Worm (Caenorhabditis elegans) whole organism, young adult: ENCODE results near the gene F08F8.11.

Source experiments
- B0336.3 ChIP-seq: fragments of 200-800 bp; sonication (Bioruptor generic); IDR thresholded peaks from 2 replicates; pipeline ENCODE4 v1.3.6; 2022; ENCODE audit warnings: missing genetic modification characterization, missing compliant biosample characterization
- F22D6.2 ChIP-seq: sonication (generic microtip); optimal IDR thresholded peaks from 2 replicates; lab custom pipeline; 2016; ENCODE audit warnings: mild to moderate bottlenecking, missing genetic modification characterization, missing compliant biosample characterization
- F23B12.7 ChIP-seq: sonication (generic microtip); optimal IDR thresholded peaks from 2 replicates; lab custom pipeline; 2017; ENCODE audit warnings: missing genetic modification characterization, mild to moderate bottlenecking, missing compliant biosample characterization, antibody characterized with exemption, moderate library complexity; ENCODE audit not compliant: insufficient read depth
- F33H1.4 ChIP-seq: fragments of 200-800 bp; sonication (Bioruptor generic); IDR thresholded peaks from 2 replicates; pipeline ENCODE4 v1.3.6; 2022; ENCODE audit warnings: missing genetic modification reagents, missing genetic modification characterization, missing compliant biosample characterization
- F37B4.10 ChIP-seq: fragments of 200-800 bp; sonication (Bioruptor generic); IDR thresholded peaks from 2 replicates; pipeline ENCODE4 v1.3.6; 2022; ENCODE audit warnings: missing genetic modification characterization, missing compliant biosample characterization
- F55B11.4 ChIP-seq: sonication (generic microtip); optimal IDR thresholded peaks from 2 replicates; lab custom pipeline; 2016; ENCODE audit warnings: missing compliant biosample characterization, missing genetic modification characterization, borderline replicate concordance; ENCODE audit not compliant: insufficient read depth
- F57A8.1 ChIP-seq: fragments of 200-800 bp; sonication (Bioruptor generic); optimal IDR thresholded peaks from 2 replicates; lab custom pipeline; 2018; ENCODE audit warnings: mild to moderate bottlenecking, missing genetic modification characterization, moderate library complexity, missing compliant biosample characterization
- T07F8.4 ChIP-seq: sonication (generic microtip); optimal IDR thresholded peaks from 2 replicates; lab custom pipeline; 2016; ENCODE audit warnings: mild to moderate bottlenecking, missing genetic modification characterization, moderate library complexity, missing compliant biosample characterization
- Y56A3A.18 ChIP-seq: fragments of 200-800 bp; sonication (Bioruptor generic); IDR thresholded peaks from 2 replicates; pipeline ENCODE4 v1.3.6; 2022; ENCODE audit warnings: missing genetic modification reagents, missing genetic modification characterization, missing compliant biosample characterization
- ZK185.1 ChIP-seq: sonication (generic microtip); optimal IDR thresholded peaks from 2 replicates; lab custom pipeline; 2016; ENCODE audit warnings: mild to moderate bottlenecking, missing genetic modification characterization, missing compliant biosample characterization; ENCODE audit not compliant: poor library complexity, severe bottlenecking
- akir-1 ChIP-seq: fragments of 200-800 bp; sonication (Bioruptor generic); optimal IDR thresholded peaks from 2 replicates; lab custom pipeline; 2018; ENCODE audit warnings: mild to moderate bottlenecking, missing genetic modification characterization, moderate library complexity, missing compliant biosample characterization
- ama-1 ChIP-seq, 3 experiments: fragments of 150-350 bp in 1 of 3; sonication (generic microtip) in 2 of 3; optimal IDR thresholded peaks; 2 replicates each; lab custom pipeline; 2014 to 2018; ENCODE audit warnings: missing biosample characterization in 2 of 3, missing genetic modification characterization in 2 of 3, missing genetic modification reagents in 2 of 3
- atf-7 ChIP-seq: sonication (generic microtip); optimal IDR thresholded peaks from 2 replicates; lab custom pipeline; 2017; ENCODE audit warnings: mild to moderate bottlenecking, missing genetic modification characterization, missing compliant biosample characterization
- bed-1 ChIP-seq: fragments of 200-800 bp; sonication (Bioruptor generic); IDR thresholded peaks from 2 replicates; pipeline ENCODE4 v1.3.6; 2022; ENCODE audit warnings: missing genetic modification reagents, missing genetic modification characterization, missing compliant biosample characterization
- bed-2 ChIP-seq: fragments of 200-800 bp; sonication (Bioruptor generic); IDR thresholded peaks from 2 replicates; pipeline ENCODE4 v1.3.6; 2022; ENCODE audit warnings: missing genetic modification reagents, missing genetic modification characterization, missing compliant biosample characterization
- cebp-1 ChIP-seq, 2 experiments: fragments of 200-800 bp in 1 of 2; sonication (Bioruptor generic) in 1 of 2; sonication (generic microtip) in 1 of 2; IDR thresholded peaks in 1 of 2; optimal IDR thresholded peaks in 1 of 2; 2 replicates each; pipeline versions ENCODE4 v1.3.6 to Lab custom; 2017 to 2022; ENCODE audit warnings: missing compliant biosample characterization in 2 of 2, missing genetic modification characterization in 2 of 2, mild to moderate bottlenecking in 1 of 2, missing genetic modification reagents in 1 of 2, moderate library complexity in 1 of 2
- cebp-2 ChIP-seq: fragments of 200-800 bp; sonication (Bioruptor generic); IDR thresholded peaks from 2 replicates; pipeline ENCODE4 v1.3.6; 2022; ENCODE audit warnings: missing genetic modification characterization, missing compliant biosample characterization
- chd-7 ChIP-seq: sonication (generic microtip); optimal IDR thresholded peaks from 2 replicates; lab custom pipeline; 2016; ENCODE audit warnings: mild to moderate bottlenecking, missing genetic modification characterization, moderate library complexity, missing compliant biosample characterization
- die-1 ChIP-seq: sonication (generic microtip); optimal IDR thresholded peaks from 2 replicates; lab custom pipeline; 2016; ENCODE audit warnings: missing genotype, mild to moderate bottlenecking, missing genetic modification characterization, missing compliant biosample characterization
- dox-1 ChIP-seq: fragments of 200-800 bp; sonication (Bioruptor generic); IDR thresholded peaks from 2 replicates; pipeline ENCODE4 v1.3.6; 2022; ENCODE audit warnings: missing genetic modification reagents, missing genetic modification characterization, missing compliant biosample characterization
- dpff-1 ChIP-seq: sonication (generic microtip); optimal IDR thresholded peaks from 2 replicates; lab custom pipeline; 2017; ENCODE audit warnings: mild to moderate bottlenecking, missing genetic modification characterization, missing compliant biosample characterization
- ekl-4 ChIP-seq: fragments of 200-800 bp; sonication (Bioruptor generic); IDR thresholded peaks from 2 replicates; pipeline ENCODE4 v1.3.6; 2022; ENCODE audit warnings: missing genetic modification reagents, missing genetic modification characterization, missing compliant biosample characterization
- ets-4 ChIP-seq: fragments of 200-800 bp; sonication (Bioruptor generic); optimal IDR thresholded peaks from 2 replicates; lab custom pipeline; 2018; ENCODE audit warnings: mild to moderate bottlenecking, missing genetic modification characterization, missing compliant biosample characterization
- fkh-3 ChIP-seq: sonication (generic microtip); optimal IDR thresholded peaks from 2 replicates; lab custom pipeline; 2016; ENCODE audit warnings: mild to moderate bottlenecking, missing genetic modification characterization, missing compliant biosample characterization
- hlh-26 ChIP-seq: fragments of 200-800 bp; sonication (Bioruptor generic); conservative IDR thresholded peaks from 2 replicates; pipeline ENCODE4 v1.3.6; 2022; ENCODE audit warnings: missing genetic modification reagents, missing genetic modification characterization, missing compliant biosample characterization
- let-607 ChIP-seq, 2 experiments: fragments of 200-800 bp in 1 of 2; sonication (Bioruptor generic) in 1 of 2; sonication (generic microtip) in 1 of 2; optimal IDR thresholded peaks; 2 replicates each; lab custom pipeline; 2016 to 2018; ENCODE audit warnings: mild to moderate bottlenecking in 2 of 2, missing compliant biosample characterization in 2 of 2, missing genetic modification characterization in 2 of 2, moderate library complexity in 2 of 2, missing genotype in 1 of 2
- lin-35 ChIP-seq, 3 experiments: fragments of 150-350 bp in 2 of 3; sonication (generic microtip) in 1 of 3; optimal IDR thresholded peaks; 2 replicates each; lab custom pipeline; 2014 to 2018; ENCODE audit warnings: missing biosample characterization in 3 of 3, missing genetic modification characterization in 3 of 3, missing genetic modification reagents in 3 of 3
- lin-54 ChIP-seq: fragments of 200-800 bp; sonication (Bioruptor generic); optimal IDR thresholded peaks from 2 replicates; lab custom pipeline; 2018; ENCODE audit warnings: mild to moderate bottlenecking, missing genetic modification characterization, missing compliant biosample characterization
- madf-8 ChIP-seq: fragments of 200-800 bp; sonication (Bioruptor generic); conservative IDR thresholded peaks from 2 replicates; pipeline ENCODE4 v1.3.6; 2022; ENCODE audit warnings: missing genetic modification reagents, missing genetic modification characterization, missing compliant biosample characterization
- mcd-1 ChIP-seq: fragments of 200-800 bp; sonication (Bioruptor generic); IDR thresholded peaks from 2 replicates; pipeline ENCODE4 v1.3.6; 2022; ENCODE audit warnings: missing genetic modification reagents, missing genetic modification characterization, missing compliant biosample characterization
- nhr-80 ChIP-seq: sonication (generic microtip); optimal IDR thresholded peaks from 2 replicates; lab custom pipeline; 2016; ENCODE audit warnings: missing genetic modification characterization, missing compliant biosample characterization
- pbrm-1 ChIP-seq: fragments of 200-800 bp; sonication (Bioruptor generic); IDR thresholded peaks from 2 replicates; pipeline ENCODE4 v1.3.6; 2022; ENCODE audit warnings: missing genetic modification reagents, missing genetic modification characterization, missing compliant biosample characterization
- pha-4 ChIP-seq: fragments of 150-350 bp; sonication (generic microtip); optimal IDR thresholded peaks from 2 replicates; lab custom pipeline; 2014; ENCODE audit warnings: missing biosample characterization, missing genetic modification reagents, missing genetic modification characterization
- rcor-1 ChIP-seq: fragments of 200-800 bp; sonication (Bioruptor generic); IDR thresholded peaks from 2 replicates; pipeline ENCODE4 v1.3.6; 2022; ENCODE audit warnings: missing genetic modification reagents, missing genetic modification characterization, missing compliant biosample characterization
- rec-8 ChIP-seq, 2 experiments: sonication (generic microtip); optimal IDR thresholded peaks; 2 replicates each; lab custom pipeline; 2016; ENCODE audit warnings: mild to moderate bottlenecking in 2 of 2, missing genetic modification characterization in 2 of 2, missing genetic modification reagents in 2 of 2, missing genotype in 2 of 2, missing biosample characterization in 1 of 2, missing compliant biosample characterization in 1 of 2, moderate library complexity in 1 of 2
- repo-1 ChIP-seq: sonication (generic microtip); optimal IDR thresholded peaks from 2 replicates; lab custom pipeline; 2017; ENCODE audit warnings: mild to moderate bottlenecking, missing genetic modification characterization, missing compliant biosample characterization
- snpc-4 ChIP-seq, 5 experiments: fragments of 150-350 bp in 1 of 5; sonication (generic microtip) in 4 of 5; optimal IDR thresholded peaks; 2 replicates each; lab custom pipeline; 2014 to 2018; ENCODE audit warnings: missing genetic modification characterization in 5 of 5, missing biosample characterization in 3 of 5, antibody characterized with exemption in 2 of 5, mild to moderate bottlenecking in 2 of 5, missing compliant biosample characterization in 2 of 5, missing genotype in 2 of 5, moderate library complexity in 2 of 5, missing genetic modification reagents in 1 of 5
- tbp1 ChIP-seq: fragments of 200-800 bp; sonication (Bioruptor generic); optimal IDR thresholded peaks from 2 replicates; lab custom pipeline; 2018; ENCODE audit warnings: mild to moderate bottlenecking, missing genetic modification characterization, missing compliant biosample characterization
- tlf-1 ChIP-seq: fragments of 200-800 bp; sonication (Bioruptor generic); optimal IDR thresholded peaks from 2 replicates; lab custom pipeline; 2018; ENCODE audit warnings: mild to moderate bottlenecking, missing genetic modification characterization, missing compliant biosample characterization

Gene F08F8.11

DNA sequence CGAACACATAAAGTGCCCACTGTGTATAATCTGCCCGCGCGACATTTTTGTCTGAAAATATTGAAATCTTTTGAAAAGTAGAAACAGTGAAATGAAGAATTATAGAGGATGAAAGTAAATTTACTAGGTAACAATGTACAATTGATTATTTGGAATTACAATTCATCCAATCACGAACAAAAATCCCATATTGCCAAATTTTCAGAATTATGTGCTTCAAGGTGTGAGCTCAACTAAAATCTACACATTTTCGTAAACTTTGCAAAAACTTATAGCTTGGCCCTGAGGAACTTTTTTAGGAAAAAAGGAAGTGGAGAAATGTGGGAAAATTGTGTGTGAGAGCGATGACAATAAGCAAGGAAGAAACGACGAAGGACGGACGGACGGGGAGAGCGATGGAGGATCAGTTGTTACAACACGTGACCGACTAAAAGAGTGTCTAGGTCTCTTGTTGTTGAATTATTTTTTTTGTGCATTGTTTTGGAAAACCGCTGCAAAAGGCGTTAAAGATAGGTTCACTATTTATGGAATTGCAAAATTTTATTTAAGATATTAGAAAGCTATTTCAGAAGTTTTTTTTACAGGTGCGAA lies 9.1 kb downstream of the F08F8.11 start, which contains the start of gene mml-1:
Gene mml-1, minus strand, starts transcription at position 51 of the 591 bp plus-strand sequence.
- peak; percentile 50 for TF ChIP-seq ama-1 (optimal IDR thresholded peaks at IDR 0.05; lab: Kevin White, UChicago)
- TF ChIP-seq ama-1 (GFP tag; optimal IDR thresholded peaks at IDR 0.05; lab: Kevin White, UChicago), result no peak
- TF ChIP-seq pbrm-1 (GFP tag; lab: Robert Waterston, UW), result 0 out of 2 replicates have a peak, but pooled peaks have one; percentile 6
- TF ChIP-seq bed-1, result no peak
- no peak for TF ChIP-seq F37B4.10 (GFP tag; lab: Robert Waterston, UW)
- no peak for TF ChIP-seq cebp-2 (GFP tag; lab: Robert Waterston, UW)
- TF ChIP-seq tbp1 (GFP tag; lab: Kevin White, UChicago), result peak; percentile 6
- no peak for TF ChIP-seq dox-1 (GFP tag; lab: Robert Waterston, UW)
- TF ChIP-seq dpff-1, result no peak

DNA sequence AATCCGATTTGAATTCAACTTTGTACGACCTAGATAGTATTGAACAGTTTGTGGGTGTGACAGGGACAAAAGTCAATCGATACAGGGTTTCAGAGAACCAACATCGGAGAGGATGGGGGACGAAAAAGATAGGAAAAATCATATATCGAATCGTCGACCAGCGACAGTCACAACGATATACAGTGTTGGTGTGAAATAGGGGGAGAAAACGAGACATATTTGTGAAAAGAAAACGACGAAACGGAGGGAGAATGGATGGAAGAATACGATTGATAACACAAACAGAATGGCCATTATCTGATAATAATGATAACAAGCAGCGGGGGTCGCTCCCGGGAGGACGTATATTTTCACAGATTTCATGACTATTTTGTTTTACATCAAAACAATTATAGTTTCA lies 9.7 kb downstream of the F08F8.11 start:
- no peak for TF ChIP-seq hlh-26 (GFP tag; lab: Robert Waterston, UW)
- peak; percentile 55 for TF ChIP-seq ama-1 (optimal IDR thresholded peaks at IDR 0.05; lab: Kevin White, UChicago)
- no peak for TF ChIP-seq ama-1 (GFP tag; optimal IDR thresholded peaks at IDR 0.05; lab: Kevin White, UChicago)
- TF ChIP-seq bed-2 (GFP tag; lab: Robert Waterston, UW), result no peak
- TF ChIP-seq cebp-1 (GFP tag; IDR thresholded peaks at IDR 0.05; lab: Robert Waterston, UW), result no peak
- no peak for TF ChIP-seq cebp-1 (tag; optimal IDR thresholded peaks at IDR 0.05; lab: Kevin White, UChicago)
- no peak for TF ChIP-seq F55B11.4
- no peak for TF ChIP-seq T07F8.4 (tag; lab: Kevin White, UChicago)
- no peak for TF ChIP-seq lin-54 (GFP tag; lab: Kevin White, UChicago)
- TF ChIP-seq fkh-3 (tag; lab: Kevin White, UChicago), result no peak
- TF ChIP-seq lin-35 (GFP tag; optimal IDR thresholded peaks at IDR 0.05; lab: Kevin White, UChicago), result no peak
- peak; percentile 77 for TF ChIP-seq nhr-80 (tag; lab: Kevin White, UChicago)

DNA sequence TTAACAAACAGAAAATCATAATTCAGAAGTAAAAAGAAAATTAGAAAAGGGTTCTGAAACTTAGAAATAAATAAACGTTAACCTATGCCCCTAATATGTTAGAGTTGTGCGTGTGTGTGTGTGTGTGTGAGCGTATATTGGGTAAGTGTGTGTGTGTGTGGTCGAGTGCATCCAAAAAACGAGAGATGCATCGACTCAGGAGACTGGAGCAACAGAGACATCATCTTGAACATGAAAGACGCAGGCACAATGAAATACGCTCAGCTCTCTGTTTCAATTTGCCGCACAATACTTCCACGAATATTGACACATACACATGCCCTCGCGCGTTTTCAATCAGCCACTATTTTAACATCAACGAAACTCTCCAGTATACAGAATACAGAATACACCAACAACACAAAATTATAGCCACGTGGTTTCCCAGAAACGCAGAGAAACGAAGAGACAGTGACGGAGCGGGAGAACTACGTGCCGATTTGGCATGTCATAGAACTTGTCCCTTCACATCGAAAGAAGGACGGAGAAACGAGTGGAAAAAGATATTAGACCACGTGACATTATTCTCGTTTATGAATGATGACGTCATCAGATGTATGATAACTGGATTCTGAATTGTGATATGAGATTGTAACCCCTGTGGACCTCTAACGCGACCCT lies 10.6 kb downstream of the F08F8.11 start:
- TF ChIP-seq B0336.3 (GFP tag; lab: Robert Waterston, UW) (peak; percentile 64; the same call in 1 of the 2 replicates), repo-1 (tag; lab: Kevin White, UChicago) (peak; percentile 36), rec-8 (tag; optimal IDR thresholded peaks at IDR 0.05; lab: Kevin White, UChicago) (no peak), F23B12.7 (tag; lab: Kevin White, UChicago) (peak; percentile 21), tlf-1 (GFP tag; lab: Kevin White, UChicago) (peak; percentile 60), madf-8 (no peak), mcd-1 (peak; percentile 48; the same call in 1 of the 2 replicates), F22D6.2 (peak; percentile 3), ets-4 (peak; percentile 15), cebp-1 (GFP tag; IDR thresholded peaks at IDR 0.05; lab: Robert Waterston, UW) (no peak), cebp-1 (tag; optimal IDR thresholded peaks at IDR 0.05; lab: Kevin White, UChicago) (peak; percentile 74), die-1 (tag; lab: Kevin White, UChicago) (peak; percentile 33), pha-4 (tag; lab: Kevin White, UChicago) (no peak), let-607 (tag; optimal IDR thresholded peaks at IDR 0.05; lab: Kevin White, UChicago) (peak; percentile 76 to 84), F55B11.4 (no peak), ama-1 (optimal IDR thresholded peaks at IDR 0.05; lab: Kevin White, UChicago) (no peak), ama-1 (GFP tag; optimal IDR thresholded peaks at IDR 0.05; lab: Kevin White, UChicago) (no peak), Y56A3A.18 (GFP tag; lab: Robert Waterston, UW) (no peak), rcor-1 (GFP tag; lab: Robert Waterston, UW) (no peak), F33H1.4 (GFP tag; lab: Robert Waterston, UW) (0 out of 2 replicates have a peak, but pooled peaks have one; percentile 14), F57A8.1 (GFP tag; lab: Kevin White, UChicago) (no peak), dox-1 (GFP tag; lab: Robert Waterston, UW) (peak; percentile 56), tbp1 (GFP tag; lab: Kevin White, UChicago) (peak; percentile 63), akir-1 (GFP tag; lab: Kevin White, UChicago) (no peak), chd-7 (peak; percentile 80), atf-7 (tag; lab: Kevin White, UChicago) (peak; percentile 97), ZK185.1 (tag; lab: Kevin White, UChicago) (peak; percentile 50), nhr-80 (tag; lab: Kevin White, UChicago) (peak; percentile 73), ekl-4 (GFP tag; lab: Robert Waterston, UW) (peak; percentile 62), snpc-4 (GFP tag; optimal IDR thresholded peaks at IDR 0.05; lab: Kevin White, UChicago) (no peak), snpc-4 (tag; optimal IDR thresholded peaks at IDR 0.05; lab: Kevin White, UChicago) (peak in 3 of 4 experiments; percentile 3 to 48 (median 21))
